Worm (Caenorhabditis elegans) whole organism, early embryonic: Measurements from ENCODE around the gene srt-54.

Experiments used
- B0310.2 ChIP-seq: sonication (generic microtip); optimal IDR thresholded peaks from 2 replicates; lab custom pipeline; 2016; ENCODE audit warnings: mild to moderate bottlenecking, missing genetic modification characterization, missing compliant biosample characterization
- F13C5.2 ChIP-seq: sonication (generic microtip); optimal IDR thresholded peaks from 2 replicates; lab custom pipeline; 2017; ENCODE audit warnings: mild to moderate bottlenecking, missing genetic modification characterization, inconsistent platforms, missing compliant biosample characterization
- aly-1 ChIP-seq: sonication (generic microtip); optimal IDR thresholded peaks from 2 replicates; lab custom pipeline; 2016; ENCODE audit warnings: missing genetic modification characterization, missing compliant biosample characterization
- ama-1 ChIP-seq: fragments of 150-350 bp; optimal IDR thresholded peaks from 2 replicates; lab custom pipeline; 2014
- ceh-13 ChIP-seq: fragments of 200-800 bp; sonication (Bioruptor generic); optimal IDR thresholded peaks from 2 replicates; lab custom pipeline; 2018; ENCODE audit warnings: mild to moderate bottlenecking, missing genetic modification characterization, missing compliant biosample characterization
- ceh-36 ChIP-seq: sonication (generic microtip); optimal IDR thresholded peaks from 2 replicates; lab custom pipeline; 2016; ENCODE audit warnings: missing genetic modification characterization, inconsistent platforms, missing compliant biosample characterization
- ets-7 ChIP-seq: sonication (generic microtip); optimal IDR thresholded peaks from 2 replicates; lab custom pipeline; 2016; ENCODE audit warnings: missing genotype, missing genetic modification characterization, missing compliant biosample characterization
- flt-1 ChIP-seq: fragments of 200-800 bp; sonication (Bioruptor generic); IDR thresholded peaks from 2 replicates; pipeline ENCODE4 v1.3.6; 2022; ENCODE audit warnings: missing genetic modification characterization, missing compliant biosample characterization
- hmbx-1 ChIP-seq: sonication (generic microtip); optimal IDR thresholded peaks from 2 replicates; lab custom pipeline; 2016; ENCODE audit warnings: mild to moderate bottlenecking, missing genetic modification characterization, missing compliant biosample characterization
- hmg-4 ChIP-seq: fragments of 200-800 bp; sonication (Bioruptor generic); optimal IDR thresholded peaks from 2 replicates; lab custom pipeline; 2018; ENCODE audit warnings: mild to moderate bottlenecking, missing genetic modification characterization, missing compliant biosample characterization
- hnd-1 ChIP-seq: sonication (generic microtip); optimal IDR thresholded peaks from 2 replicates; lab custom pipeline; 2016; ENCODE audit warnings: missing genetic modification characterization, missing compliant biosample characterization
- pes-1 ChIP-seq: fragments of 200-800 bp; sonication (Bioruptor generic); IDR thresholded peaks from 2 replicates; pipeline ENCODE4 v1.3.6; 2022; ENCODE audit warnings: missing genetic modification reagents, missing genetic modification characterization, missing compliant biosample characterization
- scrt-1 ChIP-seq: fragments of 200-800 bp; sonication (Bioruptor generic); IDR thresholded peaks from 2 replicates; pipeline ENCODE4 v1.3.6; 2022; ENCODE audit warnings: missing genetic modification characterization, missing compliant biosample characterization
- sea-1 ChIP-seq: fragments of 200-800 bp; sonication (Bioruptor generic); conservative IDR thresholded peaks from 2 replicates; pipeline ENCODE4 v1.3.6; 2022; ENCODE audit warnings: missing genetic modification characterization, missing compliant biosample characterization
- tbx-11 ChIP-seq: fragments of 200-800 bp; sonication (Bioruptor generic); IDR thresholded peaks from 2 replicates; pipeline ENCODE4 v1.3.6; 2022; ENCODE audit warnings: missing genetic modification characterization, missing compliant biosample characterization
- tbx-37 ChIP-seq: fragments of 200-800 bp; sonication (Bioruptor generic); conservative IDR thresholded peaks from 2 replicates; pipeline ENCODE4 v1.3.6; 2022; ENCODE audit warnings: missing genetic modification reagents, missing genetic modification characterization, missing compliant biosample characterization
- tra-4 ChIP-seq: sonication (generic microtip); optimal IDR thresholded peaks from 2 replicates; lab custom pipeline; 2017; ENCODE audit warnings: missing genetic modification characterization, missing compliant biosample characterization

Gene srt-54

ce11 chrII:116916-117315 is at the start of gene srt-54:
Gene srt-54, plus strand, starts transcription at chrII:117216.
- TF ChIP-seq flt-1 (GFP tag; lab: Robert Waterston, UW) = no peak
- TF ChIP-seq pes-1 (GFP tag; lab: Robert Waterston, UW) = no peak
- TF ChIP-seq sea-1 (GFP tag; lab: Robert Waterston, UW) = no peak
- no peak for TF ChIP-seq hmg-4 (GFP tag; lab: Kevin White, UChicago)
- no peak for TF ChIP-seq ceh-13
- no peak for TF ChIP-seq B0310.2 (tag; lab: Kevin White, UChicago)
- no peak for TF ChIP-seq scrt-1 (GFP tag; lab: Robert Waterston, UW)
- no peak for TF ChIP-seq ets-7 (tag; lab: Kevin White, UChicago)
- no peak for TF ChIP-seq tbx-37 (GFP tag; lab: Robert Waterston, UW)
- no peak for TF ChIP-seq tra-4 (tag; lab: Kevin White, UChicago)
- TF ChIP-seq ama-1 (lab: Kevin White, UChicago) = no peak
- no peak for TF ChIP-seq tbx-11 (GFP tag; lab: Robert Waterston, UW)
- no peak for TF ChIP-seq aly-1 (tag; lab: Kevin White, UChicago)
- TF ChIP-seq hmbx-1 (tag; lab: Kevin White, UChicago) = no peak
- TF ChIP-seq F13C5.2 = no peak
- TF ChIP-seq ceh-36 (tag; lab: Kevin White, UChicago) = no peak
- TF ChIP-seq hnd-1 (tag; lab: Kevin White, UChicago) = no peak

DNA sequence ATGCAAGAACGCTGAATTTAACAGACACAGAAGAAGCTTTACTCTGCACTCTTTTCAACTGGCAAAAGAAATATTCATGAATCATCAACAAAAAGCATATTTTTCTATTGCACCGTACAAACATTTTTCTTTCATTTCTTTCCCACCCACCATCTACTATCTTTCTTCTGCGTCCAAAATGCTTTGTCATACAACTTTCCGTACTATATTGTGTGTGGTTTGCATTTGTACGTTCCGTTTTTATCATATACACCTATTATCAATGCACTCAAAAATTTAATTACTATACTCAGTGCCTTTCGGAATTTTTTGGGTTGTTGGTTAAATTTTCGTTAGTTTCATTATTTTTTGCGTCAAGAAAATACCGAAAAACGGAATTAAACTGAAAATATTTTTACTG is 49.4 kb upstream of the srt-54 start:
- TF ChIP-seq sea-1 (GFP tag; lab: Robert Waterston, UW) (no peak), tbx-11 (GFP tag; lab: Robert Waterston, UW) (no peak), flt-1 (GFP tag; lab: Robert Waterston, UW) (no peak), hmg-4 (GFP tag; lab: Kevin White, UChicago) (no peak), aly-1 (tag; lab: Kevin White, UChicago) (no peak), hmbx-1 (tag; lab: Kevin White, UChicago) (no peak), tra-4 (tag; lab: Kevin White, UChicago) (no peak), F13C5.2 (no peak), ceh-13 (no peak), pes-1 (GFP tag; lab: Robert Waterston, UW) (no peak)

- TF ChIP-seq hmbx-1 (tag; lab: Kevin White, UChicago) (no peak), ets-7 (tag; lab: Kevin White, UChicago) (no peak), scrt-1 (GFP tag; lab: Robert Waterston, UW) (no peak), sea-1 (GFP tag; lab: Robert Waterston, UW) (no peak)
Measured at ce11 chrII:68757-69156, 48.3 kb upstream of the srt-54 start.

- no peak for TF ChIP-seq hmbx-1 (tag; lab: Kevin White, UChicago)
- TF ChIP-seq tra-4 (tag; lab: Kevin White, UChicago) = no peak
- no peak for TF ChIP-seq flt-1 (GFP tag; lab: Robert Waterston, UW)
- TF ChIP-seq hnd-1 (tag; lab: Kevin White, UChicago) = no peak
- no peak for TF ChIP-seq ceh-36 (tag; lab: Kevin White, UChicago)
- TF ChIP-seq hmg-4 (GFP tag; lab: Kevin White, UChicago) = no peak
- TF ChIP-seq F13C5.2 = no peak
- TF ChIP-seq aly-1 (tag; lab: Kevin White, UChicago) = no peak
- no peak for TF ChIP-seq ceh-13
- TF ChIP-seq ets-7 (tag; lab: Kevin White, UChicago) = no peak
- TF ChIP-seq pes-1 (GFP tag; lab: Robert Waterston, UW) = no peak
- TF ChIP-seq sea-1 (GFP tag; lab: Robert Waterston, UW) = no peak
- no peak for TF ChIP-seq tbx-11 (GFP tag; lab: Robert Waterston, UW)
- TF ChIP-seq scrt-1 (GFP tag; lab: Robert Waterston, UW) = no peak
- TF ChIP-seq ama-1 (lab: Kevin White, UChicago) = no peak
- no peak for TF ChIP-seq B0310.2 (tag; lab: Kevin White, UChicago)
Measured at ce11 chrII:69354-69753, 47.7 kb upstream of the srt-54 start, which contains the start of gene egl-26. Gene egl-26, plus strand, starts transcription at chrII:69654.

DNA sequence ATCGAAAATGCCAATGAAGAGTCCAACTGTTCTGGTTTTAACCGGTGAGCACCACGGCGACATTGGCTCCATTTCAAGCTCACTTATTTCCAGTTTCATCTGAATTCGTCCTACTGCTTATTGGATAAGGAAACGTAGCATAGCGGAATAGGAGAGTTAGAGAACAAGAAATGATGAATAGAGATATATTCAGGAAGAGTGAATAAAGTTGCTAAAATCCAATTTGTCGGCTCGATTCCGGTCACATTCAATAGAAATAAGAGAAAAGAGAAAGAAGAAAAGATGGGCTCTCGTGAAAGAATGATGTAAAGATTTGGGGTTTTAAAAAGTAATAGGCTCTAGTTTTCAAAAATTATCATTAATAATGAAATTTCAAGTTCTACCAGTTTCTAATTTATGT is 43.7 kb upstream of the srt-54 start:
- no peak for TF ChIP-seq hmg-4 (GFP tag; lab: Kevin White, UChicago)
- TF ChIP-seq aly-1 (tag; lab: Kevin White, UChicago) = no peak
- no peak for TF ChIP-seq F13C5.2
- no peak for TF ChIP-seq hmbx-1 (tag; lab: Kevin White, UChicago)
- no peak for TF ChIP-seq ceh-13

ce11 chrII:73892-74291 is 43.1 kb upstream of the srt-54 start:
- TF ChIP-seq sea-1 (GFP tag; lab: Robert Waterston, UW) (no peak), ets-7 (tag; lab: Kevin White, UChicago) (no peak), ceh-13 (no peak), ama-1 (lab: Kevin White, UChicago) (no peak), tbx-11 (GFP tag; lab: Robert Waterston, UW) (no peak), pes-1 (GFP tag; lab: Robert Waterston, UW) (no peak), aly-1 (tag; lab: Kevin White, UChicago) (no peak), flt-1 (GFP tag; lab: Robert Waterston, UW) (no peak), hmbx-1 (tag; lab: Kevin White, UChicago) (no peak), scrt-1 (GFP tag; lab: Robert Waterston, UW) (no peak), hnd-1 (tag; lab: Kevin White, UChicago) (no peak), tbx-37 (GFP tag; lab: Robert Waterston, UW) (no peak), hmg-4 (GFP tag; lab: Kevin White, UChicago) (no peak), ceh-36 (tag; lab: Kevin White, UChicago) (no peak), F13C5.2 (no peak), tra-4 (tag; lab: Kevin White, UChicago) (no peak), B0310.2 (tag; lab: Kevin White, UChicago) (no peak)

DNA sequence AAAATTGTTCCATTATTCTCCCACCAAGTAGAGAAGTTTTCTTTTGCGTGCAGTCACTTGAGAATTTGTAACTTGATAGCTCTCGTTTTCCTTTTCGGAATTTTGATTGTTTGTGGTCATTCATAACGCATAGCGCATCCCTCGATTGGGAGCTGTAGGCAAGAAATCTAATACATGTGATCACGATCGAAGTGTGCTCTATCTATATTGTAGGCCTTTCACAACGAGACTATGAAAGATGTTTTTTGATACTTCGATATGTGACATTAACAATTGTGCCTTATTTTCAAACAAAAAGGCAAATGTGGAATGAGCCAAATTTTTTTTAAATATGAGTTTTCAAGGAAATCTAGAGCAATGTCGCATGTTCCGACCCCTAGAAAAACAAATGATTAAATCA is 41.2 kb upstream of the srt-54 start:
- TF ChIP-seq F13C5.2 (no peak), tbx-11 (GFP tag; lab: Robert Waterston, UW) (no peak), tbx-37 (GFP tag; lab: Robert Waterston, UW) (no peak), flt-1 (GFP tag; lab: Robert Waterston, UW) (no peak), hnd-1 (tag; lab: Kevin White, UChicago) (no peak), hmbx-1 (tag; lab: Kevin White, UChicago) (no peak), B0310.2 (tag; lab: Kevin White, UChicago) (no peak), tra-4 (tag; lab: Kevin White, UChicago) (no peak), hmg-4 (GFP tag; lab: Kevin White, UChicago) (no peak), ceh-13 (no peak), pes-1 (GFP tag; lab: Robert Waterston, UW) (no peak), sea-1 (GFP tag; lab: Robert Waterston, UW) (no peak), aly-1 (tag; lab: Kevin White, UChicago) (no peak), ceh-36 (tag; lab: Kevin White, UChicago) (no peak)
